Fruit fly (Drosophila melanogaster): ENCODE measurements around the gene stck.

DNA sequence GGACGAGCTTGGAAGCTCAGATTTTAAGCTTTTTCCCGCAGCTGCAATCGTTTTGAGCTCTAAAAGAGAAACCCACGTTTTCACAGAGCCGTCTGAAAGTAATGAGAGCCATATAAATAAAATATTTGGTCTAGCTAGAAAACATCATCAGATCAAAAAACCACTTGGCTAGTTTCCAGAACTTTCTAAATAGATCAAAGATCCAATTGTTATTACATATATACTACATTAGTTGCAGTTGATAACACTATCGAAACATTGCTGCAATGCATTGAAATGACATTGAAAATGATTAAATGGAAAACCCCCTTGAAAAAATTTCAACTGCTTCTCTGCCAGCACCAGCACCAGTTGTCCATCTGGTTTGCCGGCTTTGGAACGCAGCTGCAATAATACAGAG is 1.8 kb upstream of the stck start:
- TF ChIP-seq psq (optimal IDR thresholded peaks at IDR 0.05) (no peak), usp (GFP tag; optimal IDR thresholded peaks at IDR 0.05) (no peak)
